Fruit fly (Drosophila melanogaster) S2 (cell line): ENCODE measurements around the gene ppk18.

Experiments used
- CG8478 ChIP-seq: fragments of >200 bp; optimal IDR thresholded peaks from 2 replicates; lab custom pipeline; 2018
- CTCF ChIP-seq, 2 experiments: fragments of >200 bp; optimal IDR thresholded peaks; 2 replicates each; lab custom pipeline; 2018

- no peak for TF ChIP-seq CG8478
- TF ChIP-seq CTCF (optimal IDR thresholded peaks at IDR 0.05; lab: Kevin White, UChicago) = no peak
Measured at dm6 chr2L:9792945-9793344, 22.1 kb upstream of the ppk18 start, which contains the start of gene CG13123.
